Fruit fly (Drosophila melanogaster) whole organism, wandering third instar larva: ENCODE measurements around the gene CG9286.

ENCODE experiments used
- CG32264 ChIP-seq: fragments of 200-800 bp; sonication (Bioruptor generic); optimal IDR thresholded peaks from 2 replicates; lab custom pipeline; 2016; ENCODE audit warnings: missing biosample characterization, missing genetic modification characterization
- CG9705 ChIP-seq: fragments of 200-800 bp; sonication (Bioruptor generic); optimal IDR thresholded peaks from 2 replicates; lab custom pipeline; 2018; ENCODE audit warnings: missing biosample characterization, mild to moderate bottlenecking, missing genetic modification characterization
- CrebA ChIP-seq: fragments of 200-800 bp; sonication (Bioruptor generic); optimal IDR thresholded peaks from 2 replicates; lab custom pipeline; 2016; ENCODE audit warnings: missing biosample characterization, mild to moderate bottlenecking, missing genetic modification characterization, borderline replicate concordance
- GATAd ChIP-seq: sonication (Bioruptor generic); optimal IDR thresholded peaks from 2 replicates; lab custom pipeline; 2016; ENCODE audit warnings: missing biosample characterization, missing genetic modification characterization
- HLH106 ChIP-seq: fragments of 200-800 bp; optimal IDR thresholded peaks from 3 replicates; lab custom pipeline; 2019; ENCODE audit warnings: missing biosample characterization, mild to moderate bottlenecking, missing genetic modification characterization, moderate library complexity
- Hr78 ChIP-seq: fragments of >200 bp; optimal IDR thresholded peaks from 2 replicates; lab custom pipeline; 2017; ENCODE audit warnings: missing biosample characterization, missing genetic modification characterization
- Rel ChIP-seq, 2 experiments: fragments of 200-800 bp; sonication (Bioruptor generic) in 1 of 2; optimal IDR thresholded peaks; 2 replicates in 1 of 2; 3 replicates in 1 of 2; lab custom pipeline; 2016 to 2019; ENCODE audit warnings: mild to moderate bottlenecking in 2 of 2, missing biosample characterization in 2 of 2, missing genetic modification characterization in 2 of 2, moderate library complexity in 1 of 2
- dl ChIP-seq, 2 experiments: fragments of 175-275, 200-275 bp in 1 of 2; fragments of 200-275 bp in 1 of 2; sonication (Bioruptor generic); optimal IDR thresholded peaks; lab custom pipeline; 2018; ENCODE audit warnings: mild to moderate bottlenecking in 2 of 2, missing biosample characterization in 2 of 2, missing genetic modification characterization in 2 of 2, moderate library complexity in 2 of 2; ENCODE audit not compliant: partially characterized antibody in 2 of 2, insufficient read depth in 1 of 2
- dsf ChIP-seq: sonication (Bioruptor generic); optimal IDR thresholded peaks from 2 replicates; lab custom pipeline; 2016; ENCODE audit warnings: missing biosample characterization, missing genetic modification characterization, borderline replicate concordance
- fru ChIP-seq: fragments of 200-800 bp; sonication (Bioruptor generic); optimal IDR thresholded peaks from 3 replicates; lab custom pipeline; 2016; ENCODE audit warnings: missing biosample characterization, mild to moderate bottlenecking, missing genetic modification characterization
- sage ChIP-seq: fragments of 200-800 bp; sonication (Bioruptor generic); optimal IDR thresholded peaks from 2 replicates; lab custom pipeline; 2016; ENCODE audit warnings: missing biosample characterization, mild to moderate bottlenecking, missing genetic modification characterization

Gene CG9286

DNA sequence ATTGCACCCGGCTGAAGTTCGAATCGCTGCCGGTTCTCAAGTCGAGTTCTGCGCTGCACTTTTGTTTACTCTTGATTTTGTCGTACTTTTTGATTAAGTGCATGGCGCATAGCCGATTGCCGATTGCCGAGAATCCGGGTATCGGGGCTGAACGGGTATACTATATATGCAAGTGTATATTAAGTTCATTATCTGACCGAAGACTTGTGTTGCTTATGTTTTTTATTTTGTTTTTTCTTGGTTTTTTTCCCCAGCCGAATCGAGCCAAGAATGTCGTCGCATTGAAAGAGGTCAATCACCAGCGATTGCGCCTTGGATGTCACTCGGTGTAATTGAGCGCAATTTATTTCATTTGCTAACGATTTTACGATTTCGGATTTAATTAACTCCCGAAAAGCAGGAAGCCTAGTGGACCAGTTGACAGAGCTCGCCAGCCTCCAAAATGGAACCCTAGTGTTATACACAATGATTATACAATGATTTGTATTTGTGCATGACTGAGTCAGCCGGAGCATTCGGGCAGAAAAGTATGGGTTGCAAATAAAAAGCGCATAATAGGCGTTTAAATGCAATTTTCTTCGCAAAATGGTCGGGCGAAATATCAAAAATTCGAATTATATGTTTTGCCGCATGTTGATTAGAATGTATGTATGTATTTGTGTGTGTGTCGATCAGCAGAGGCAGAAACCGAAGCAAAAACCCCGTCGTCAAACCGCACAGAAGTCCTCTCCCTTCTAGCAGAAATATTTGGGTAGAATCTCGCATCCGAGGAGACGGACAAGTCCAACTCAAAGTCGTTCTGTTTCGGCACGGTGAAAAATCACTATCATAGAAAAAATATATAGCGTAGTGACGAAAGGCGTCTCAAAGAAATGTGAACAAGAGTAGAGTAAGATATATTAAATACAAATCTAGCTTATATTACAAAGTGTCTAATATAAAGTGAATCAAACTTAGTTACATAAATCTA, 47.5 kb downstream of the CG9286 start, which contains the start of gene Mst87F:
Mst87F (minus strand) TSS at position 56 of the 970 bp plus-strand sequence.
- TF ChIP-seq CrebA (GFP tag; lab: Kevin White, UChicago) (no peak), dl (GFP tag; optimal IDR thresholded peaks at IDR 0.05; lab: Kevin White, UChicago; ENCODE audit: insufficient read depth in 1 of 2, partially characterized antibody in 2 of 2) (no peak), Rel (GFP tag; optimal IDR thresholded peaks at IDR 0.05; lab: Kevin White, UChicago) (no peak), Rel (tag; optimal IDR thresholded peaks at IDR 0.05; lab: Kevin White, UChicago) (peak; percentile 29), fru (no peak), CG9705 (GFP tag; lab: Kevin White, UChicago) (no peak), HLH106 (tag; lab: Kevin White, UChicago) (no peak)

DNA sequence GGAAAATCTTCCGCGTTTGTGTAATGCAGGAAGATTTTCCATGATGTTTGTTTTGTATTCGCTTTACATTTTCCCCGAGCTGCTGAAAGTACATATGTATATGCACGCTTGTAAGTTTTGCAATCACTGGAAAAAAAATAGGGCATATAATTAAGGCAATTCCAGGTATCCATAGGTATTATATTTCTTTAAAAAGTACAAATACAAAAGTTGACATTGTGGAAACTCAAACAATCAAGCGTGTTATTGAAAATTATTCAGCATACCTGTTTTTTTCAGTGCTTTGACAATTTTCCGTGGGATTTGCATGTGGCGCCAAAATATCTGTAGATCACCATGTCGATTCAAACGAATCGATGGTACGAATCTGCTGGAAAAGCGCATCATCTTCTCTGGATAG, 50.3 kb downstream of the CG9286 start:
- TF ChIP-seq fru (no peak), Hr78 (GFP tag; lab: Kevin White, UChicago) (no peak), GATAd (GFP tag; lab: Kevin White, UChicago) (no peak), CG9705 (GFP tag; lab: Kevin White, UChicago) (no peak), sage (GFP tag; lab: Kevin White, UChicago) (no peak), dsf (GFP tag; lab: Kevin White, UChicago) (no peak), CG32264 (GFP tag; lab: Kevin White, UChicago) (no peak)
